Worm (Caenorhabditis elegans) whole organism, late embryonic: Measurements from ENCODE around the gene K09E3.7.

Source experiments
- K09A11.1 ChIP-seq: sonication (generic microtip); optimal IDR thresholded peaks from 2 replicates; lab custom pipeline; 2017; ENCODE audit warnings: antibody characterized with exemption, mild to moderate bottlenecking, missing genetic modification characterization, missing compliant biosample characterization; ENCODE audit not compliant: insufficient read depth
- T23F11.4 ChIP-seq: fragments of 200-800 bp; sonication (Bioruptor generic); optimal IDR thresholded peaks from 2 replicates; lab custom pipeline; 2018; ENCODE audit warnings: mild to moderate bottlenecking, missing genetic modification characterization, missing compliant biosample characterization
- Y22D7AL.16 ChIP-seq: sonication (generic microtip); optimal IDR thresholded peaks from 2 replicates; lab custom pipeline; 2016; ENCODE audit warnings: missing genetic modification characterization, missing compliant biosample characterization
- ahr-1 ChIP-seq: sonication (generic microtip); optimal IDR thresholded peaks from 2 replicates; lab custom pipeline; 2016; ENCODE audit warnings: missing genetic modification characterization, missing compliant biosample characterization
- ceh-18 ChIP-seq: sonication (generic microtip); optimal IDR thresholded peaks from 2 replicates; lab custom pipeline; 2016; ENCODE audit warnings: missing genetic modification characterization, missing compliant biosample characterization
- ceh-2 ChIP-seq: sonication (generic microtip); optimal IDR thresholded peaks from 2 replicates; lab custom pipeline; 2016; ENCODE audit warnings: missing genotype, missing genetic modification characterization, missing compliant biosample characterization
- ceh-24 ChIP-seq: sonication (generic microtip); optimal IDR thresholded peaks from 2 replicates; lab custom pipeline; 2016; ENCODE audit warnings: mild to moderate bottlenecking, missing genetic modification characterization, missing compliant biosample characterization
- ceh-30 ChIP-seq: fragments of 150-350 bp; optimal IDR thresholded peaks from 2 replicates; lab custom pipeline; 2014; ENCODE audit warnings: missing biosample characterization, missing genetic modification characterization
- ceh-34 ChIP-seq: sonication (generic microtip); optimal IDR thresholded peaks from 2 replicates; lab custom pipeline; 2016; ENCODE audit warnings: mild to moderate bottlenecking, missing genetic modification characterization, missing compliant biosample characterization
- ceh-48 ChIP-seq: sonication (generic microtip); optimal IDR thresholded peaks from 2 replicates; lab custom pipeline; 2016; ENCODE audit warnings: missing genetic modification characterization, inconsistent platforms, missing compliant biosample characterization
- ceh-9 ChIP-seq: sonication (generic microtip); optimal IDR thresholded peaks from 2 replicates; lab custom pipeline; 2016; ENCODE audit warnings: mild to moderate bottlenecking, missing genetic modification characterization, inconsistent platforms, missing compliant biosample characterization
- dve-1 ChIP-seq: sonication (generic microtip); optimal IDR thresholded peaks from 2 replicates; lab custom pipeline; 2017; ENCODE audit warnings: antibody characterized with exemption, mild to moderate bottlenecking, missing genetic modification characterization, missing compliant biosample characterization
- elt-2 ChIP-seq: sonication (generic microtip); optimal IDR thresholded peaks from 2 replicates; lab custom pipeline; 2016; ENCODE audit warnings: missing genetic modification reagents, missing genetic modification characterization, missing compliant biosample characterization
- ets-4 ChIP-seq: sonication (generic microtip); optimal IDR thresholded peaks from 2 replicates; lab custom pipeline; 2016; ENCODE audit warnings: missing genetic modification characterization, missing compliant biosample characterization
- eyg-1 ChIP-seq: sonication (generic microtip); optimal IDR thresholded peaks from 2 replicates; lab custom pipeline; 2016; ENCODE audit warnings: missing genotype, missing genetic modification characterization, missing compliant biosample characterization
- fkh-6 ChIP-seq: sonication (generic microtip); optimal IDR thresholded peaks from 2 replicates; lab custom pipeline; 2016; ENCODE audit warnings: missing genetic modification characterization, missing compliant biosample characterization
- gmeb-2 ChIP-seq: sonication (generic microtip); optimal IDR thresholded peaks from 2 replicates; lab custom pipeline; 2016; ENCODE audit warnings: missing genetic modification characterization, inconsistent platforms, missing compliant biosample characterization
- hlh-13 ChIP-seq: fragments of 200-800 bp; sonication (Bioruptor generic); optimal IDR thresholded peaks from 2 replicates; lab custom pipeline; 2018; ENCODE audit warnings: mild to moderate bottlenecking, missing genetic modification characterization, missing compliant biosample characterization
- hlh-30 ChIP-seq: sonication (generic microtip); optimal IDR thresholded peaks from 2 replicates; lab custom pipeline; 2017; ENCODE audit warnings: antibody characterized with exemption, missing genetic modification characterization, missing compliant biosample characterization; ENCODE audit not compliant: insufficient read depth
- lin-11 ChIP-seq: fragments of 200-800 bp; sonication (Bioruptor generic); optimal IDR thresholded peaks from 2 replicates; lab custom pipeline; 2018; ENCODE audit warnings: mild to moderate bottlenecking, missing genetic modification characterization, missing compliant biosample characterization
- madf-2 ChIP-seq: sonication (generic microtip); optimal IDR thresholded peaks from 2 replicates; lab custom pipeline; 2017; ENCODE audit warnings: missing genetic modification characterization, missing compliant biosample characterization
- mec-3 ChIP-seq: sonication (generic microtip); optimal IDR thresholded peaks from 2 replicates; lab custom pipeline; 2016; ENCODE audit warnings: borderline replicate concordance, missing genetic modification characterization, missing compliant biosample characterization
- nfya-1 ChIP-seq: sonication (generic microtip); optimal IDR thresholded peaks from 2 replicates; lab custom pipeline; 2017; ENCODE audit warnings: missing genetic modification characterization, mild to moderate bottlenecking, missing compliant biosample characterization, antibody characterized with exemption, moderate library complexity
- nhr-232 ChIP-seq: sonication (generic microtip); optimal IDR thresholded peaks from 2 replicates; lab custom pipeline; 2016; ENCODE audit warnings: missing genetic modification characterization, missing compliant biosample characterization
- npax-4 ChIP-seq: sonication (generic microtip); optimal IDR thresholded peaks from 2 replicates; lab custom pipeline; 2016; ENCODE audit warnings: missing genetic modification characterization, missing compliant biosample characterization
- odd-2 ChIP-seq: sonication (generic microtip); optimal IDR thresholded peaks from 2 replicates; lab custom pipeline; 2017; ENCODE audit warnings: antibody characterized with exemption, mild to moderate bottlenecking, missing genetic modification characterization, missing compliant biosample characterization
- pax-1 ChIP-seq: fragments of 150-350 bp; optimal IDR thresholded peaks from 2 replicates; lab custom pipeline; 2014; ENCODE audit warnings: missing biosample characterization, missing genetic modification characterization
- pha-4 ChIP-seq: fragments of 150-350 bp; optimal IDR thresholded peaks from 2 replicates; lab custom pipeline; 2018; ENCODE audit warnings: missing biosample characterization, missing genetic modification reagents, missing genetic modification characterization
- pros-1 ChIP-seq: fragments of 150-350 bp; optimal IDR thresholded peaks from 2 replicates; lab custom pipeline; 2014; ENCODE audit warnings: missing biosample characterization, missing genetic modification reagents, missing genetic modification characterization
- sdc-2 ChIP-seq: sonication (generic microtip); optimal IDR thresholded peaks from 2 replicates; lab custom pipeline; 2016; ENCODE audit warnings: missing genotype, missing genetic modification characterization, missing compliant biosample characterization
- sox-2 ChIP-seq: fragments of 200-800 bp; sonication (Bioruptor generic); IDR thresholded peaks from 2 replicates; pipeline ENCODE4 v1.3.6; 2022; ENCODE audit warnings: missing genetic modification reagents, missing genetic modification characterization, missing compliant biosample characterization
- sox-4 ChIP-seq: sonication (generic microtip); optimal IDR thresholded peaks from 2 replicates; lab custom pipeline; 2017; ENCODE audit warnings: mild to moderate bottlenecking, missing genetic modification characterization, inconsistent platforms, missing compliant biosample characterization
- tbx-2 ChIP-seq: sonication (generic microtip); optimal IDR thresholded peaks from 2 replicates; lab custom pipeline; 2016; ENCODE audit warnings: missing genetic modification characterization, missing compliant biosample characterization
- ttx-3 ChIP-seq: sonication (generic microtip); optimal IDR thresholded peaks from 2 replicates; lab custom pipeline; 2016; ENCODE audit warnings: missing genetic modification reagents, missing genetic modification characterization, missing compliant biosample characterization
- unc-3 ChIP-seq, 2 experiments: fragments of 200-800 bp in 1 of 2; sonication (Bioruptor generic) in 1 of 2; sonication (generic microtip) in 1 of 2; conservative IDR thresholded peaks in 1 of 2; optimal IDR thresholded peaks in 1 of 2; 2 replicates each; pipeline versions ENCODE4 v1.3.6 to Lab custom; 2016 to 2022; ENCODE audit warnings: missing compliant biosample characterization in 2 of 2, missing genetic modification characterization in 2 of 2, missing genetic modification reagents in 1 of 2
- unc-42 ChIP-seq: sonication (generic microtip); optimal IDR thresholded peaks from 2 replicates; lab custom pipeline; 2016; ENCODE audit warnings: missing genotype, missing genetic modification characterization, missing compliant biosample characterization
- unc-86 ChIP-seq: sonication (generic microtip); optimal IDR thresholded peaks from 2 replicates; lab custom pipeline; 2016; ENCODE audit warnings: missing genetic modification characterization, missing compliant biosample characterization
- ztf-16 ChIP-seq: sonication (generic microtip); optimal IDR thresholded peaks from 2 replicates; lab custom pipeline; 2017; ENCODE audit warnings: missing genetic modification characterization, missing compliant biosample characterization

Gene K09E3.7

DNA sequence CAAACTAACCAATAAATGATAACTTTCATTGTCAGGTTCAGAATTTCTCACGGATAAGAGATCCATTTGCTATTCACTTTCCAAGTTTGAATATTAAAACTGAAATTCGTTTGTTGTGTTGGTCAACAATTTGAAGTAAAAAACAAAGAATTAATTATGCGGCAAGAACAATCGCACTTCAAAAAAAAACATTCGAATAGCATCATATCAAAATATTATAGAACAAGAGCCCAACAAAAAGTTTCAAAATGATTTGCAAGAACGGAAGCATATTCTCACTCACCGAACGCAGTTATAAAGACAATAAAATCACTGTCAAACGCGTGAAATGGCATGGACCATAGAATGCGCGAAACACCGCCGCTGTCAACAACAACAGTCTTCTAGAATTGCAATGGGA is at the start of gene K09E3.7:
Gene K09E3.7, minus strand, starts transcription at position 101 of the 400 bp plus-strand sequence.
- no peak for TF ChIP-seq ahr-1 (tag; lab: Kevin White, UChicago)
- no peak for TF ChIP-seq ttx-3 (tag; lab: Kevin White, UChicago)
- no peak for TF ChIP-seq dve-1
- no peak for TF ChIP-seq madf-2 (tag; lab: Kevin White, UChicago)
- TF ChIP-seq ceh-18 (tag; lab: Kevin White, UChicago), result no peak
- TF ChIP-seq odd-2 (tag; lab: Kevin White, UChicago), result no peak
- no peak for TF ChIP-seq npax-4 (tag; lab: Kevin White, UChicago)
- TF ChIP-seq hlh-30 (tag; lab: Kevin White, UChicago), result no peak
- no peak for TF ChIP-seq T23F11.4 (GFP tag; lab: Kevin White, UChicago)
- TF ChIP-seq unc-42 (tag; lab: Kevin White, UChicago), result no peak
- no peak for TF ChIP-seq nhr-232 (tag; lab: Kevin White, UChicago)
- no peak for TF ChIP-seq mec-3 (tag; lab: Kevin White, UChicago)
- no peak for TF ChIP-seq pros-1 (tag; lab: Kevin White, UChicago)
- TF ChIP-seq unc-86 (tag; lab: Kevin White, UChicago), result no peak
- no peak for TF ChIP-seq K09A11.1 (tag; lab: Kevin White, UChicago)
- no peak for TF ChIP-seq ceh-30 (tag; lab: Kevin White, UChicago)
- TF ChIP-seq, all 69 proteins: peak for 0

DNA sequence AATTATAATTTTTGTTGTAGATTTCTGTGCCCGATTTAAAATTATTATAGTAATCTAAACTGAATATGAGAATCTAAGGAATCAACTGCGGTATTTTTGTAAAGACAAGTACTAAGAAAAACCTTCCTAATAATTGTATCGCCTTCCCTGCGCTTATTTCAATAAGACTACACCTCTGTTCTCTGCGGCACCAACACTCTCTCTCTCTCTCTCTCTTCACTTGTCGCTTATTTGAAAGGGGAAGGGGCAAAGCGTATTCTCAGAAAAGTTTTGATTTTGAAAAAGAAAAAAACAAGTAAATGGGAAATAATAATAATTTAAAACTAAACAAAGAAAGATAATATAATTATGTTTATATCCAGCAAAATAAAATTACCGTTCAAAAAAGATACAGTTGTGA is 46.9 kb upstream of the K09E3.7 start:
- TF ChIP-seq fkh-6 (tag; lab: Kevin White, UChicago) (no peak), gmeb-2 (tag; lab: Kevin White, UChicago) (peak; percentile 5), sox-4 (no peak), mec-3 (tag; lab: Kevin White, UChicago) (no peak), ceh-9 (no peak), ttx-3 (tag; lab: Kevin White, UChicago) (peak; percentile 45), ets-4 (no peak), ztf-16 (tag; lab: Kevin White, UChicago) (peak; percentile 32), ceh-24 (tag; lab: Kevin White, UChicago) (no peak), nfya-1 (tag; lab: Kevin White, UChicago) (peak; percentile 68), sdc-2 (peak; percentile 98), eyg-1 (tag; lab: Kevin White, UChicago) (no peak), tbx-2 (tag; lab: Kevin White, UChicago) (peak; percentile 50), lin-11 (tag; lab: Kevin White, UChicago) (no peak), sox-2 (GFP tag; lab: Robert Waterston, UW) (no peak), odd-2 (tag; lab: Kevin White, UChicago) (peak; percentile 10), elt-2 (tag; lab: Kevin White, UChicago) (peak; percentile 64), pax-1 (peak; percentile 22), ceh-34 (tag; lab: Kevin White, UChicago) (no peak)

DNA sequence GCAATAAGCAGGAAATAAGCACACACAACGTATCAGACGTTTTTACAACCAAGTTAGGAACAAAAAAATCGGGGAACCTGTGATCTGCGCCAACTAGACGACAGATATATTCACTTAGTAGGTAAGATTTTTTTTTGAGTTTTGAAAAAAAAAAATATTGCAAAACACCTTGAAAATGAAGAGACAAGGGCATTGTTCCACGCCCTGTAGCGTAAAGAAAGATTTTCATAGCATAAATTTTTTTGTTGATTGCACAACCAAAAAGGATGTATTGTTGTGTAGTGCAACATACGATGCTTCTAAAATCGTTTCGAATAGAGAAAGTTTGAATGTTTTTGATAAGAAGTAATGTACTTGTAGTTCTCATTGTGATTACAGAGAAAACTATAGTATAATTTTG is 45.8 kb upstream of the K09E3.7 start:
- TF ChIP-seq ceh-24 (tag; lab: Kevin White, UChicago), result no peak

DNA sequence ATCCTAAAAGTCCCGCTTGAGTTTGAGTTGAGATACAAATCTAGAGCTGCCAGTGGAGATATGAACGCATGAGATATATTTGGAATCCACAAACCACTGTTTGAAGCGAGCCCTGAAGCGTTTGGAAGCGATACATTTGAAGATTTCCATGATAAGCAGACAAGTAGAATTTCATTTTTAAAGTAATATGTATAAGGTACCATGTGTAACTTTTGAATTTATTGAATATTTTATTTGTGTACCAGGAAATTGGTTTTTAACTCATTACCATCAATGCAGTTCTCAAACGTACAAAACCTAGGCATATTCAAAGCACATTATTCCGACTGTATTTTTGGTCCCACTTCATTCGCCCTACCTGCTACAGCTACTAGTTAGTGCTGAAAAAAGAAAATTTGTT is 43.9 kb upstream of the K09E3.7 start, which contains the start of gene B0302.2:
Gene B0302.2, plus strand, starts transcription at position 301 of the 400 bp plus-strand sequence.
- TF ChIP-seq ceh-2 (no peak), pha-4 (tag; lab: Kevin White, UChicago) (no peak), ceh-48 (tag; lab: Kevin White, UChicago) (no peak), hlh-13 (GFP tag; lab: Kevin White, UChicago) (no peak), ttx-3 (tag; lab: Kevin White, UChicago) (no peak), unc-3 (GFP tag; conservative IDR thresholded peaks at IDR 0.05; lab: Robert Waterston, UW) (no peak), unc-3 (tag; optimal IDR thresholded peaks at IDR 0.05; lab: Kevin White, UChicago) (no peak), fkh-6 (tag; lab: Kevin White, UChicago) (no peak), eyg-1 (tag; lab: Kevin White, UChicago) (no peak), ets-4 (no peak), sox-4 (no peak), Y22D7AL.16 (tag; lab: Kevin White, UChicago) (no peak), dve-1 (no peak), ceh-30 (tag; lab: Kevin White, UChicago) (no peak)
- TF ChIP-seq, all 69 proteins: peak for 0
